Worm (Caenorhabditis elegans): ENCODE results near the gene F13H10.3.
"Not testable (repeated sequence)": the region's sequence is repeated elsewhere in the genome, so short reads cannot be mapped to it uniquely, and the experiment has no call there.

Gene F13H10.3

DNA sequence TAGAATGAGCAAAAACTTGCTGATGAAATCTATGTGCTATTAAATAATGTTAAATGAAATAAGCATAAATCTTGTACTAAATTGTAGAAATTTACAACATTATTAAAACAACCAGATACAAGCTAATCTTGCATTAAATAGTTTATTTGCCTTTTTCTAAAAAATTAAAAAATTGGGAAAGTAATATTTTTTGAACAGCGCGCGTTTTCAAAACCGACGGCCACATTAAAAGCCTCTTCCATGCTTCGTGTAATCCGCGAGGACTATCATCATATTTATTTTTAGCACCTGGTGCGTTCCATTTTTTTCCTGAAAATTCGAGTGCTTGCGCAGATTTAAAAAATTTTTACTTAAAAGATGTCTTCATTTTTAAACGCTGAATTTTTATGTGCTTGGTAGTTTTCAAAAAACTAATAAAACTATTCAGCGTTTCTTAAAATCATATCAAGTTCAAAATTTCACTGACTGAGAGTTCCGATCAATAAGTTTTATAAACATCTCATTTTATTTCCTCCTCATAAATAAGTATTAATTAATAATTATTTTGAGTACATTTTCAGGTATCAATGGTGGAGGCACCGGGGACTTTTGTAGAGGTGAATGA is 28.3 kb downstream of the F13H10.3 start, which contains the start of gene Y43E12A.3:
Gene Y43E12A.3 (plus strand): TSS at position 554 of the 604 bp plus-strand sequence.
- TF ChIP-seq unc-62 (GFP tag; optimal IDR thresholded peaks at IDR 0.05), result not testable (repeated sequence)

DNA sequence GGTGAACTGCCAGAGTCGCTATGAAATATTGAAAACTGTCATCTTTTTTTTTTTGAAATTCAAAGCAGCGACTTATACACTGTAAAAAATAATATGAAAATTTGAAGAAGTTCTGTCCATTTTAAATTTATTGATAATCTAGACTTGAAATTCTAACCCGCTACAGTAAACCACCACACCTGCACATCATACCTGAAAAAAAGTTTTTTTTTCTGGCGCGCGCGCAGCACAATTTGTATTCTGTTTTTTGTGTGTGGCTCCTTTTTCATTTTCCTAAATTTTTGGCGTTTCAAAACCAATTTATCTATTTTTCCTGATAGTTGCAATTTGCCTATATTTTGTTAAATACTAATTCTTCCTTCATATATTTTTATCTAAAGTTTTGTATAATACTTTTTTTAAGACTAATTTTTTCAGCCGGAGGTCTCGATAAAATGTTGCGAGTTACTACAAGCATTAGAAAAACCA is 30.2 kb downstream of the F13H10.3 start, which contains the start of gene cyb-2.1:
Gene cyb-2.1 (plus strand): TSS at position 418 of the 468 bp plus-strand sequence.
- TF ChIP-seq unc-62 (GFP tag; optimal IDR thresholded peaks at IDR 0.05), result no peak

DNA sequence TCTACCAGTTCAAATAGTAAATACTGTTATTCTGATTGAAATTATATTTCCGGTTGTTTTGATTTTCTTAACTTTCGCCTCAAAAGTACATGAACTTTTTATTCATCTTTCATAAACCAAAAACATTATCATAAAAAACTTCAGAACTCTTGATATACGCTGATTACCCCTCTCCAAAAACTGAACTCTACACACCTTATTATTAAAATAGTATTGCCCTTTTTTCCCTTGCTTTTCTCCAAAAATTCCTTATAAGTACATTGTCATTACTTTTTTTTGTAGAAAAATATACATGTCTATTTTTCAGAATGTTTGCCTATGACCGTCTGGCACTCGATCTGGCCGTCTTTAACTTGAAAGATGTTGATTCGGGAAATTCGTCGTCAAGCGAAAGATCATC is 34.0 kb downstream of the F13H10.3 start, which contains the start of gene Y43E12A.2:
Gene Y43E12A.2 (plus strand): TSS at position 301 of the 400 bp plus-strand sequence.
- TF ChIP-seq unc-62 (GFP tag; optimal IDR thresholded peaks at IDR 0.05), result no peak

- TF ChIP-seq unc-62 (GFP tag; optimal IDR thresholded peaks at IDR 0.05), result no peak
These were observed 35.1 kb downstream of the F13H10.3 start for ce11 chrIV:10980628-10981027.

DNA sequence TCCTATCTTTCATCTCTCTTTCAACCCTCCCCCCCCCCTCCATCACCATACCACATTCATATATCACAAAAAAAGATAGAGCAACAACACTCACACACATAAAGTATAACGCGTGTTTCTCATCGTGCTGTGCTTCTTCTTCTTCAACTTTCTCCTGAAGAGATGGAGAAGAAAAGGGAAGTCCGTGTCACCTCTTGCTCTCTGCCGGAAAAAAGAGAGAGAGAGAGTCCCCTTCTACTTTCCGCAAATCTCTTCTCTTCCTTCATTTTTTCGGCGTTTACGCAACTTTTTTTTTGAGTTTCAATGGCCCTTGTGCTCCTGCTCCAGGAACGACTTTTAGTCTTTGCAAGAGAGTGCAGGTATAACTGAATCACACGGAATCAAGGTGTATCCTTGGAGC is 36.1 kb downstream of the F13H10.3 start:
- TF ChIP-seq unc-62 (GFP tag; optimal IDR thresholded peaks at IDR 0.05), result no peak

ce11 chrIV:10978641-10979040 is 37.1 kb downstream of the F13H10.3 start:
- no peak for TF ChIP-seq unc-62 (GFP tag; optimal IDR thresholded peaks at IDR 0.05)

DNA sequence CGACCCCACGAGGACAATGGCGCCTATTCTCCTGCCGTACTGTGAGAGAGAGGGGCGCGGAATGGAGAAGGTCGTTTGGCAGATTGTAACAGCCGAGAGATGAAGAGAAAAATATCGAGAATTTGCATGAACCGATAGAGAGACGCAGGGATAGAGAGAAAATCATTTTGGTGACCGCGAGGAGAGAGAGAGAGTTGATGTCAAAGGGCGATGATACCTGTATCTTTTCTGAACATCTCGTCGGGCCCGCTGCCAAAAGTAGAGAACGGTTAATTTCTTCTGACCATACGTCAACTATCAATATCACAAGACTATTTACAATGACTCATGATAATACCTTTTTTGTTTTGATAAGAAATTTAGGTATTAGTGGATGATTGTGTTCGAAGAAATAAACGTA is 39.8 kb downstream of the F13H10.3 start:
- no peak for TF ChIP-seq unc-62 (GFP tag; optimal IDR thresholded peaks at IDR 0.05)

DNA sequence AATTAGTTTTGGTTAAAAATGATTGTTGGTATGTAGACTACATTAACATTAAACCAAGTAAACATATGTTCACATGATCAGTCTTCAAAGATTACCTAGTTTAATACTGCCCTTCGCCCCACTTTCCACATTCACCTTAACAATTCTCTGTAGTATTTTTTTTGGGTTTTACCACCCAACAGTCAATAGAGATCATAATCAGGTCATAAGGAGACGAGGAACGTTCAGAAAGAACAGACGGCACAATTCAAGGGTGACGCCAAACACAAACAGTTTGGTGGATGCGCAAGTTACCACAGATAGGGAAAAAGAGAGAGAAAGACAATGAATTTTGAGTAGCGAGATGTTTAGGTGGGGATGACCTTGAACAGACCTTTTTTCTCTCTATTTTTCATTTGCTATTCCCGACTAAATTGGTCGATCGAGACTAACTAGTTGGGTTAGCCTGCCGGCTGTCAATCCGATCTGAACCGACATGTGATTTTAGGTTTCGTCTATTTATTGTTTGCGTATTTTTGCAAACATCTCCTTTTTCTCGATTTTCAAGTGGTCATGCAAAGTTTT is 44.0 kb downstream of the F13H10.3 start:
- TF ChIP-seq unc-62 (GFP tag; optimal IDR thresholded peaks at IDR 0.05), result no peak

ce11 chrIV:10970767-10971166 is 45.0 kb downstream of the F13H10.3 start:
- no peak for TF ChIP-seq unc-62 (GFP tag; optimal IDR thresholded peaks at IDR 0.05)

DNA sequence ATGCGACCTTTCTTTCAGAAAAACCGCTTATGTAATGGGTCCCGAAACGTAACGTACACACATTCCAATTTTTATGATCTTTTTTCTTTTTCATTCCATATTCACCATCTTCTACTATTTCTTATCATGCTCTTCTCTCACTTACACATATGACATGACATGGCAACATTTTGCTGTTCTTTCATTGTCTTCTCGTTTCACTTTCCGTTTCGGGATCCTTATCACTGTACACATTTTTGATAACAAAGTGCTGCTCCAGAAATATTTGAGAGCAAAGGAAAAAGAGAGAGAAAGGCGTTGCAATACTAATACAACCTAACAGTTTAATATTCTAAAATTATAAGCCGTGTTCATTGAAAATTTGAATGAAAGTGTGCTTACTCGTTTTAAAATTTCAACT is 45.4 kb downstream of the F13H10.3 start:
- no peak for TF ChIP-seq unc-62 (GFP tag; optimal IDR thresholded peaks at IDR 0.05)

DNA sequence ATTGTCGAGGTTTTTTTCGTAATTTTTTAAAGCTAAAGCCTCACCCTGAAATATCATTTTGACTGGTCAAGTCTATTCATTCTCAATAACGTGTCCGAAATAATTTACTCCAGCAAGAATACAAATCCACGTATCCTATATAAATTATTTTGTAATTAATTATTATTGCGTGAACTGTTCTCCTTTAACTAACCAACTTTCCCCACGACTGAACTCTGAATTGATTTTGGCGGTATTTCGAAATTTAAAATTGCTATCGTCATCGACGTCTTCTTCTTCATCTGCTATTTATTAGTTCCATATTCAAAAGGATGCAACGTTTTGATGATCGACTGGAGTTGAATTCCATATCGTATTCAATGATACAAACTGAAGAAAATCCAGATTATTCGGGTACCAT is 49.4 kb downstream of the F13H10.3 start, which contains the start of the genes aqp-3 and Y69E1A.8:
Gene aqp-3 (minus strand): TSS at position 101 of the 400 bp plus-strand sequence.
Gene Y69E1A.8 (plus strand): TSS at position 246 of the 400 bp plus-strand sequence.
- no peak for TF ChIP-seq unc-62 (GFP tag; optimal IDR thresholded peaks at IDR 0.05)

- TF ChIP-seq unc-62 (GFP tag; optimal IDR thresholded peaks at IDR 0.05), result no peak
These were observed 51.1 kb downstream of the F13H10.3 start for ce11 chrIV:10964688-10965087.
